Fruit fly (Drosophila melanogaster) whole organism, prepupa: ENCODE data around the gene eIF3e.

Experiments
- Blimp-1 ChIP-seq: fragments of 200-800 bp; sonication (Bioruptor generic); optimal IDR thresholded peaks from 3 replicates; lab custom pipeline; 2017; ENCODE audit warnings: missing biosample characterization, missing genetic modification characterization, mild to moderate bottlenecking, moderate library complexity, missing genetic modification reagents
- CG10631 ChIP-seq: fragments of 200-800 bp; sonication (Bioruptor generic); optimal IDR thresholded peaks from 2 replicates; lab custom pipeline; 2016; ENCODE audit warnings: missing biosample characterization, missing genetic modification characterization
- CG10669 ChIP-seq: fragments of 200-800 bp; sonication (Bioruptor generic); optimal IDR thresholded peaks from 3 replicates; lab custom pipeline; 2018; ENCODE audit warnings: missing biosample characterization, mild to moderate bottlenecking, missing genetic modification characterization, moderate library complexity
- CG11294 ChIP-seq: fragments of 200-800 bp; sonication (Bioruptor generic); IDR thresholded peaks from 2 replicates; pipeline ENCODE4 v1.3.6; 2022; ENCODE audit warnings: missing biosample characterization, missing genetic modification characterization
- CG11762 ChIP-seq: fragments of 200-800 bp; sonication (Bioruptor generic); optimal IDR thresholded peaks from 3 replicates; lab custom pipeline; 2016; ENCODE audit warnings: missing biosample characterization, missing genetic modification characterization; ENCODE audit not compliant: insufficient read depth
- CG11902 ChIP-seq: fragments of 200-800 bp; sonication (Bioruptor generic); optimal IDR thresholded peaks from 3 replicates; lab custom pipeline; 2016; ENCODE audit warnings: missing biosample characterization, missing genetic modification characterization
- CG15336 ChIP-seq: fragments of 200-800 bp; sonication (Bioruptor generic); IDR thresholded peaks from 2 replicates; pipeline ENCODE4 v1.3.6; 2022; ENCODE audit warnings: missing biosample characterization, missing genetic modification characterization
- CG1621 ChIP-seq: fragments of 200-800 bp; sonication (Bioruptor generic); optimal IDR thresholded peaks from 3 replicates; lab custom pipeline; 2018; ENCODE audit warnings: missing biosample characterization, mild to moderate bottlenecking, missing genetic modification characterization
- CG16779 ChIP-seq: fragments of 200-800 bp; sonication (Bioruptor generic); optimal IDR thresholded peaks from 3 replicates; lab custom pipeline; 2017; ENCODE audit warnings: missing biosample characterization, mild to moderate bottlenecking, missing genetic modification characterization
- CG3032 ChIP-seq: fragments of 200-800 bp; optimal IDR thresholded peaks from 2 replicates; lab custom pipeline; 2019; ENCODE audit warnings: missing biosample characterization, mild to moderate bottlenecking, missing genetic modification characterization, moderate library complexity
- CG32006 ChIP-seq: fragments of 200-800 bp; sonication (Bioruptor generic); optimal IDR thresholded peaks from 3 replicates; lab custom pipeline; 2017; ENCODE audit warnings: missing biosample characterization, mild to moderate bottlenecking, missing genetic modification characterization
- CG34406 ChIP-seq: fragments of 200-800 bp; sonication (Bioruptor generic); optimal IDR thresholded peaks from 3 replicates; lab custom pipeline; 2016; ENCODE audit warnings: missing biosample characterization, missing genetic modification characterization
- CG6163 ChIP-seq: fragments of 200-800 bp; sonication (Bioruptor generic); IDR thresholded peaks from 3 replicates; pipeline ENCODE4 v1.3.6; 2022; ENCODE audit warnings: missing biosample characterization, missing genetic modification characterization
- CG6276 ChIP-seq: fragments of 200-800 bp; sonication (Bioruptor generic); optimal IDR thresholded peaks from 2 replicates; lab custom pipeline; 2017; ENCODE audit warnings: missing biosample characterization, mild to moderate bottlenecking, missing genetic modification characterization
- CG6792 ChIP-seq: fragments of 200-800 bp; sonication (Bioruptor generic); optimal IDR thresholded peaks from 3 replicates; lab custom pipeline; 2016; ENCODE audit warnings: missing biosample characterization, missing genetic modification characterization
- CG6808 ChIP-seq: fragments of 200-800 bp; sonication (Bioruptor generic); optimal IDR thresholded peaks from 3 replicates; lab custom pipeline; 2017; ENCODE audit warnings: missing biosample characterization, missing genetic modification characterization, mild to moderate bottlenecking, moderate library complexity, missing genetic modification reagents
- CG8119 ChIP-seq: fragments of 200-800 bp; sonication (Bioruptor generic); IDR thresholded peaks from 3 replicates; pipeline ENCODE4 v1.3.6; 2022; ENCODE audit warnings: missing biosample characterization, missing genetic modification characterization
- CG8319 ChIP-seq: fragments of 200-800 bp; sonication (Bioruptor generic); optimal IDR thresholded peaks from 3 replicates; lab custom pipeline; 2016; ENCODE audit warnings: missing biosample characterization, missing genetic modification characterization
- Eip75B ChIP-seq: fragments of 200-800 bp; sonication (Bioruptor generic); optimal IDR thresholded peaks from 3 replicates; lab custom pipeline; 2016; ENCODE audit warnings: missing biosample characterization, missing genetic modification characterization
- Eip78C ChIP-seq: fragments of 200-800 bp; sonication (Bioruptor generic); peaks from one replicate; lab custom pipeline; 2016; ENCODE audit warnings: missing biosample characterization, missing genetic modification characterization
- Eip93F ChIP-seq: fragments of 200-800 bp; sonication (Bioruptor generic); optimal IDR thresholded peaks from 2 replicates; lab custom pipeline; 2016; ENCODE audit warnings: missing biosample characterization, mild to moderate bottlenecking, missing genetic modification characterization
- Ets21C ChIP-seq: fragments of 200-800 bp; sonication (Bioruptor generic); optimal IDR thresholded peaks from 3 replicates; lab custom pipeline; 2016; ENCODE audit warnings: missing biosample characterization, missing genetic modification characterization
- Hr39 ChIP-seq: fragments of 200-800 bp; sonication (Bioruptor generic); optimal IDR thresholded peaks from 2 replicates; lab custom pipeline; 2016; ENCODE audit warnings: missing biosample characterization, missing genetic modification characterization
- Hr4 ChIP-seq: fragments of 200-800 bp; sonication (Bioruptor generic); optimal IDR thresholded peaks from 3 replicates; lab custom pipeline; 2016; ENCODE audit warnings: missing biosample characterization, missing genetic modification characterization
- Met ChIP-seq: fragments of 200-800 bp; sonication (Bioruptor generic); optimal IDR thresholded peaks from 3 replicates; lab custom pipeline; 2016; ENCODE audit warnings: missing biosample characterization, missing genetic modification characterization
- Sox102F ChIP-seq: fragments of 200-800 bp; sonication (Bioruptor generic); optimal IDR thresholded peaks from 2 replicates; lab custom pipeline; 2016; ENCODE audit warnings: missing biosample characterization, mild to moderate bottlenecking, missing genetic modification characterization
- Sox14 ChIP-seq: fragments of 200-800 bp; sonication (Bioruptor generic); optimal IDR thresholded peaks from 3 replicates; lab custom pipeline; 2016; ENCODE audit warnings: missing biosample characterization, missing genetic modification characterization
- Sox15 ChIP-seq: fragments of 200-800 bp; sonication (Bioruptor generic); optimal IDR thresholded peaks from 3 replicates; lab custom pipeline; 2016; ENCODE audit warnings: missing biosample characterization, missing genetic modification characterization
- achi ChIP-seq: fragments of 200-800 bp; sonication (Bioruptor generic); optimal IDR thresholded peaks from 3 replicates; lab custom pipeline; 2016; ENCODE audit warnings: missing biosample characterization, missing genetic modification characterization
- acj6 ChIP-seq: fragments of 200-800 bp; sonication (Bioruptor generic); optimal IDR thresholded peaks from 3 replicates; lab custom pipeline; 2016; ENCODE audit warnings: missing biosample characterization, missing genetic modification characterization
- cyc ChIP-seq: fragments of 200-800 bp; sonication (Bioruptor generic); optimal IDR thresholded peaks from 3 replicates; lab custom pipeline; 2016; ENCODE audit warnings: missing biosample characterization, missing genetic modification characterization
- dac ChIP-seq: fragments of 200-800 bp; sonication (Bioruptor generic); optimal IDR thresholded peaks from 2 replicates; lab custom pipeline; 2017; ENCODE audit warnings: missing biosample characterization, mild to moderate bottlenecking, missing genetic modification characterization
- dsx ChIP-seq: fragments of 200-800 bp; optimal IDR thresholded peaks from 3 replicates; lab custom pipeline; 2019; ENCODE audit warnings: missing biosample characterization, mild to moderate bottlenecking, missing genetic modification characterization, moderate library complexity; ENCODE audit not compliant: poor library complexity, severe bottlenecking
- eg ChIP-seq: fragments of 200-800 bp; sonication (Bioruptor generic); IDR thresholded peaks from 3 replicates; pipeline ENCODE4 v1.3.6; 2022; ENCODE audit warnings: missing biosample characterization, missing genetic modification characterization
- esn ChIP-seq: fragments of 200-800 bp; sonication (Bioruptor generic); optimal IDR thresholded peaks from 2 replicates; lab custom pipeline; 2016; ENCODE audit warnings: missing biosample characterization, mild to moderate bottlenecking, missing genetic modification characterization, moderate library complexity
- fd85E ChIP-seq: fragments of 200-800 bp; sonication (Bioruptor generic); optimal IDR thresholded peaks from 3 replicates; lab custom pipeline; 2016; ENCODE audit warnings: missing biosample characterization, missing genetic modification characterization
- fkh ChIP-seq: fragments of 200-800 bp; sonication (Bioruptor generic); optimal IDR thresholded peaks from 3 replicates; lab custom pipeline; 2017; ENCODE audit warnings: missing biosample characterization, mild to moderate bottlenecking, missing genetic modification characterization, moderate library complexity
- lz ChIP-seq: fragments of 200-800 bp; sonication (Bioruptor generic); optimal IDR thresholded peaks from 3 replicates; lab custom pipeline; 2016; ENCODE audit warnings: missing biosample characterization, missing genetic modification characterization
- net ChIP-seq: fragments of 200-800 bp; sonication (Bioruptor generic); optimal IDR thresholded peaks from 3 replicates; lab custom pipeline; 2016; ENCODE audit warnings: missing biosample characterization, missing genetic modification characterization
- pdm3 ChIP-seq: fragments of 200-800 bp; sonication (Bioruptor generic); optimal IDR thresholded peaks from 3 replicates; lab custom pipeline; 2016; ENCODE audit warnings: missing biosample characterization, missing genetic modification characterization
- spab ChIP-seq: fragments of 200-800 bp; sonication (Bioruptor generic); optimal IDR thresholded peaks from 2 replicates; lab custom pipeline; 2017; ENCODE audit warnings: missing biosample characterization, mild to moderate bottlenecking, missing genetic modification characterization, missing genetic modification reagents
- ss ChIP-seq, 2 experiments: fragments of 200-800 bp; sonication (Bioruptor generic); optimal IDR thresholded peaks; 2 replicates in 1 of 2; 3 replicates in 1 of 2; lab custom pipeline; 2017 to 2018; ENCODE audit warnings: mild to moderate bottlenecking in 2 of 2, missing biosample characterization in 2 of 2, missing genetic modification characterization in 2 of 2, moderate library complexity in 1 of 2
- svp ChIP-seq: fragments of 200-800 bp; sonication (Bioruptor generic); peaks from one replicate; lab custom pipeline; 2016; ENCODE audit warnings: missing biosample characterization, missing genetic modification characterization
- topi ChIP-seq: fragments of 200-800 bp; sonication (Bioruptor generic); optimal IDR thresholded peaks from 3 replicates; lab custom pipeline; 2016; ENCODE audit warnings: missing biosample characterization, missing genetic modification characterization
- vri ChIP-seq: fragments of 200-800 bp; sonication (Bioruptor generic); optimal IDR thresholded peaks from 3 replicates; lab custom pipeline; 2016; ENCODE audit warnings: missing biosample characterization, mild to moderate bottlenecking, missing genetic modification characterization

The eIF3e gene

dm6 chr3L:16779704-16780173 is 7.0 kb downstream of the eIF3e start, which contains the start of the genes mus302 and CG9705 (continued):
- TF ChIP-seq topi (no peak), CG11762 (GFP tag; lab: Kevin White, UChicago) (no peak), CG34406 (GFP tag; lab: Kevin White, UChicago) (peak; percentile 54), CG6808 (GFP tag; lab: Kevin White, UChicago) (peak; percentile 48), Met (no peak), net (GFP tag; lab: Kevin White, UChicago) (no peak), CG1621 (tag; lab: Kevin White, UChicago) (no peak), acj6 (GFP tag; lab: Kevin White, UChicago) (peak; percentile 58), Hr39 (GFP tag; lab: Kevin White, UChicago) (peak; percentile 26), pdm3 (peak; percentile 46), CG11294 (no peak; the same call in 1 of the 2 replicates), vri (GFP tag; lab: Kevin White, UChicago) (no peak), CG6276 (GFP tag; lab: Kevin White, UChicago) (no peak), CG15336 (0 out of 2 replicates have a peak, but pooled peaks have one; percentile 18), achi (GFP tag; lab: Kevin White, UChicago) (peak; percentile 44), CG16779 (no peak)

dm6 chr3L:16772755-16773523 is 13.8 kb downstream of the eIF3e start:
- TF ChIP-seq Hr4 = no peak
- TF ChIP-seq CG10631 (GFP tag; lab: Kevin White, UChicago) = no peak
- no peak for TF ChIP-seq CG15336
- TF ChIP-seq Eip75B = no peak
- no peak for TF ChIP-seq CG34406 (GFP tag; lab: Kevin White, UChicago)
- no peak for TF ChIP-seq dac
- no peak for TF ChIP-seq achi (GFP tag; lab: Kevin White, UChicago)
- no peak for TF ChIP-seq svp (GFP tag; lab: Kevin White, UChicago)

dm6 chr3L:16769866-16770265 is 16.9 kb downstream of the eIF3e start:
- TF ChIP-seq topi (no peak), Sox102F (GFP tag; lab: Kevin White, UChicago) (peak; percentile 11), Eip78C (GFP tag; lab: Kevin White, UChicago) (peak; percentile 64), CG6808 (GFP tag; lab: Kevin White, UChicago) (peak; percentile 60), CG6792 (GFP tag; lab: Kevin White, UChicago) (peak; percentile 4), fkh (no peak), achi (GFP tag; lab: Kevin White, UChicago) (no peak), Eip93F (GFP tag; lab: Kevin White, UChicago) (no peak), Hr4 (no peak), dsx (GFP tag; lab: Kevin White, UChicago) (peak; percentile 19), vri (GFP tag; lab: Kevin White, UChicago) (no peak), esn (GFP tag; lab: Kevin White, UChicago) (no peak), spab (GFP tag; lab: Kevin White, UChicago) (no peak), fd85E (GFP tag; lab: Kevin White, UChicago) (no peak), Blimp-1 (no peak), CG11294 (no peak), CG32006 (GFP tag; lab: Kevin White, UChicago) (no peak), dac (no peak), CG6163 (GFP tag; lab: Robert Waterston, UW) (peak; percentile 58; the same call in 2 of the 3 replicates), Sox14 (GFP tag; lab: Kevin White, UChicago) (no peak), cyc (GFP tag; lab: Kevin White, UChicago) (no peak), CG3032 (no peak), CG10669 (GFP tag; lab: Kevin White, UChicago) (peak; percentile 2), CG11902 (GFP tag; lab: Kevin White, UChicago) (no peak), CG8319 (GFP tag; lab: Kevin White, UChicago) (no peak), Sox15 (no peak), eg (GFP tag; lab: Robert Waterston, UW) (peak; percentile 36; the same call in 1 of the 3 replicates), CG6276 (GFP tag; lab: Kevin White, UChicago) (peak; percentile 2), pdm3 (no peak), ss (GFP tag; optimal IDR thresholded peaks at IDR 0.05; lab: Kevin White, UChicago) (peak; percentile 74 to 88), CG8119 (GFP tag; lab: Robert Waterston, UW) (no peak), Ets21C (GFP tag; lab: Kevin White, UChicago) (no peak), lz (no peak), CG34406 (GFP tag; lab: Kevin White, UChicago) (no peak)
